Fruit fly (Drosophila melanogaster) whole organism, embryonic: ENCODE measurements around the gene CG3097.
A peak's percentile ranks its signal among the peaks of the same experiment; 100 is the strongest.

Experiments
- B-H1 ChIP-seq: fragments of 200-800 bp; sonication (Bioruptor generic); IDR thresholded peaks from 3 replicates; pipeline ENCODE4 v1.3.6; 2022; ENCODE audit warnings: missing biosample characterization, missing genetic modification characterization
- CG10979 ChIP-seq: fragments of 200-800 bp; sonication (Bioruptor generic); optimal IDR thresholded peaks from 2 replicates; lab custom pipeline; 2018; ENCODE audit warnings: missing biosample characterization, mild to moderate bottlenecking, missing genetic modification characterization, moderate library complexity
- CG11695 ChIP-seq: fragments of 200-800 bp; sonication (Bioruptor generic); IDR thresholded peaks from 3 replicates; pipeline ENCODE4 v1.3.6; 2022; ENCODE audit warnings: missing biosample characterization, missing genetic modification characterization
- CG14860 ChIP-seq: fragments of 200-800 bp; sonication (Bioruptor generic); IDR thresholded peaks from 3 replicates; pipeline ENCODE4 v1.3.6; 2022; ENCODE audit warnings: missing biosample characterization, missing genetic modification characterization; ENCODE audit not compliant: partially characterized antibody
- CG17802 ChIP-seq: fragments of 200-800 bp; sonication (Bioruptor generic); optimal IDR thresholded peaks from 2 replicates; lab custom pipeline; 2018; ENCODE audit warnings: missing biosample characterization, mild to moderate bottlenecking, missing genetic modification characterization, moderate library complexity
- CG2678 ChIP-seq: fragments of 200-800 bp; sonication (Bioruptor generic); optimal IDR thresholded peaks from 3 replicates; lab custom pipeline; 2019; ENCODE audit warnings: missing biosample characterization, mild to moderate bottlenecking, missing genetic modification characterization, moderate library complexity
- CG30431 ChIP-seq: fragments of 200-800 bp; sonication (Bioruptor generic); optimal IDR thresholded peaks from 2 replicates; lab custom pipeline; 2017; ENCODE audit warnings: missing biosample characterization, missing genetic modification characterization
- CG31365 ChIP-seq: fragments of 200-800 bp; sonication (Bioruptor generic); optimal IDR thresholded peaks from 2 replicates; lab custom pipeline; 2018; ENCODE audit warnings: missing biosample characterization, mild to moderate bottlenecking, missing genetic modification characterization
- CG31388 ChIP-seq: fragments of 200-800 bp; sonication (Bioruptor generic); optimal IDR thresholded peaks from 2 replicates; lab custom pipeline; 2016; ENCODE audit warnings: missing biosample characterization, missing genetic modification characterization
- CG4328 ChIP-seq: fragments of 200-800 bp; sonication (Bioruptor generic); optimal IDR thresholded peaks from 3 replicates; lab custom pipeline; 2017; ENCODE audit warnings: missing biosample characterization, missing genetic modification reagents, missing genetic modification characterization
- CG4360 ChIP-seq: fragments of 200-800 bp; sonication (Bioruptor generic); IDR thresholded peaks from 2 replicates; pipeline ENCODE4 v1.3.6; 2022; ENCODE audit warnings: missing biosample characterization, missing genetic modification characterization
- CG4424 ChIP-seq: fragments of 200-800 bp; sonication (Bioruptor generic); optimal IDR thresholded peaks from 3 replicates; lab custom pipeline; 2016; ENCODE audit warnings: missing biosample characterization, missing genetic modification characterization
- CG6272 ChIP-seq: fragments of 200-800 bp; sonication (Bioruptor generic); IDR thresholded peaks from 2 replicates; pipeline ENCODE4 v1.3.6; 2022; ENCODE audit warnings: missing biosample characterization, missing genetic modification characterization
- CG6791 ChIP-seq: fragments of 200-800 bp; sonication (Bioruptor generic); IDR thresholded peaks from 3 replicates; pipeline ENCODE4 v1.3.6; 2022; ENCODE audit warnings: missing biosample characterization, missing genetic modification characterization; ENCODE audit not compliant: partially characterized antibody
- CG6813 ChIP-seq: fragments of 200-800 bp; sonication (Bioruptor generic); optimal IDR thresholded peaks from 2 replicates; lab custom pipeline; 2017; ENCODE audit warnings: missing biosample characterization, missing genetic modification characterization, mild to moderate bottlenecking, moderate library complexity, missing genetic modification reagents
- CG7786 ChIP-seq: fragments of 200-800 bp; sonication (Bioruptor generic); optimal IDR thresholded peaks from 2 replicates; lab custom pipeline; 2016; ENCODE audit warnings: missing biosample characterization, missing genetic modification characterization
- CG8944 ChIP-seq: fragments of 200-800 bp; sonication (Bioruptor generic); optimal IDR thresholded peaks from 3 replicates; lab custom pipeline; 2016; ENCODE audit warnings: missing biosample characterization, missing genetic modification characterization
- CG9797 ChIP-seq: fragments of 200-800 bp; sonication (Bioruptor generic); optimal IDR thresholded peaks from 3 replicates; lab custom pipeline; 2018; ENCODE audit warnings: missing biosample characterization, mild to moderate bottlenecking, missing genetic modification characterization
- CG9876 ChIP-seq: fragments of 200-800 bp; sonication (Bioruptor generic); optimal IDR thresholded peaks from 2 replicates; lab custom pipeline; 2016; ENCODE audit warnings: missing biosample characterization, missing genetic modification characterization
- CTCF ChIP-seq: fragments of 200-800 bp; sonication (Bioruptor generic); optimal IDR thresholded peaks from 2 replicates; lab custom pipeline; 2017; ENCODE audit warnings: missing biosample characterization, mild to moderate bottlenecking, missing genetic modification characterization, moderate library complexity
- Camta ChIP-seq: fragments of 200-800 bp; sonication (Bioruptor generic); optimal IDR thresholded peaks from 2 replicates; lab custom pipeline; 2016; ENCODE audit warnings: missing biosample characterization, missing genetic modification characterization
- D ChIP-seq, 2 experiments: fragments of 200-800 bp in 1 of 2; fragments of >200 bp in 1 of 2; sonication (Bioruptor generic) in 1 of 2; optimal IDR thresholded peaks; 2 replicates in 1 of 2; 3 replicates in 1 of 2; lab custom pipeline; 2017; ENCODE audit warnings: mild to moderate bottlenecking in 1 of 2, missing biosample characterization in 1 of 2, missing genetic modification characterization in 1 of 2, missing genetic modification reagents in 1 of 2
- ERR ChIP-seq: fragments of 200-800 bp; sonication (Bioruptor generic); optimal IDR thresholded peaks from 2 replicates; lab custom pipeline; 2016; ENCODE audit warnings: missing biosample characterization, missing genetic modification characterization
- Gug ChIP-seq: fragments of 200-800 bp; sonication (Bioruptor generic); IDR thresholded peaks from 4 replicates; pipeline ENCODE4 v1.3.6; 2022; ENCODE audit warnings: missing biosample characterization, missing genetic modification characterization
- H2.0 ChIP-seq: fragments of 200-800 bp; sonication (Bioruptor generic); IDR thresholded peaks from 2 replicates; pipeline ENCODE4 v1.3.6; 2022; ENCODE audit warnings: missing biosample characterization, missing genetic modification characterization
- Hr51 ChIP-seq, 2 experiments: fragments of 200-800 bp; sonication (Bioruptor generic); optimal IDR thresholded peaks; 2 replicates in 1 of 2; 3 replicates in 1 of 2; lab custom pipeline; 2016 to 2018; ENCODE audit warnings: missing biosample characterization in 2 of 2, missing genetic modification characterization in 2 of 2, mild to moderate bottlenecking in 1 of 2, moderate library complexity in 1 of 2
- Hsf ChIP-seq: fragments of 200-800 bp; sonication (Bioruptor generic); optimal IDR thresholded peaks from 3 replicates; lab custom pipeline; 2016; ENCODE audit warnings: missing biosample characterization, missing genetic modification characterization
- Jarid2 ChIP-seq: fragments of 200-800 bp; sonication (Bioruptor generic); optimal IDR thresholded peaks from 3 replicates; lab custom pipeline; 2017; ENCODE audit warnings: mild to moderate bottlenecking, missing biosample characterization, missing genetic modification reagents, missing genetic modification characterization
- Max ChIP-seq: fragments of 200-800 bp; sonication (Bioruptor generic); optimal IDR thresholded peaks from 2 replicates; lab custom pipeline; 2016; ENCODE audit warnings: missing biosample characterization, mild to moderate bottlenecking, missing genetic modification characterization
- NK7.1 ChIP-seq: fragments of 200-800 bp; sonication (Bioruptor generic); optimal IDR thresholded peaks from 3 replicates; lab custom pipeline; 2016; ENCODE audit warnings: missing biosample characterization, missing genetic modification characterization
- Stat92E ChIP-seq, 3 experiments: fragments of >200 bp in 2 of 3; fragments of 200-800 bp in 1 of 3; sonication (Bioruptor generic) in 1 of 3; optimal IDR thresholded peaks; 2 replicates each; lab custom pipeline; 2017 to 2019; ENCODE audit warnings: missing biosample characterization in 3 of 3, missing genetic modification characterization in 3 of 3, mild to moderate bottlenecking in 1 of 3, moderate library complexity in 1 of 3
- bab2 ChIP-seq: fragments of 200-800 bp; sonication (Bioruptor generic); optimal IDR thresholded peaks from 2 replicates; lab custom pipeline; 2016; ENCODE audit warnings: missing biosample characterization, missing genetic modification characterization
- btn ChIP-seq: fragments of 200-800 bp; sonication (Bioruptor generic); optimal IDR thresholded peaks from 2 replicates; lab custom pipeline; 2016; ENCODE audit warnings: missing biosample characterization, missing genetic modification characterization
- danr ChIP-seq: fragments of 200-800 bp; sonication (Bioruptor generic); IDR thresholded peaks from 2 replicates; pipeline ENCODE4 v1.3.6; 2022; ENCODE audit warnings: missing biosample characterization, missing genetic modification characterization
- dati ChIP-seq: fragments of 200-800 bp; sonication (Bioruptor generic); IDR thresholded peaks from 2 replicates; pipeline ENCODE4 v1.3.6; 2022; ENCODE audit warnings: missing biosample characterization, missing genetic modification characterization
- dmrt11E ChIP-seq: fragments of 200-800 bp; sonication (Bioruptor generic); optimal IDR thresholded peaks from 3 replicates; lab custom pipeline; 2018; ENCODE audit warnings: missing biosample characterization, mild to moderate bottlenecking, missing genetic modification characterization, moderate library complexity
- dpn ChIP-seq, 2 experiments: fragments of 200-800 bp; sonication (Bioruptor generic); optimal IDR thresholded peaks; 3 replicates each; lab custom pipeline; 2016; ENCODE audit warnings: missing biosample characterization in 2 of 2, missing genetic modification characterization in 2 of 2
- gsb ChIP-seq: fragments of 200-800 bp; sonication (Bioruptor generic); IDR thresholded peaks from 2 replicates; pipeline ENCODE4 v1.3.6; 2022; ENCODE audit warnings: missing biosample characterization, missing genetic modification characterization
- jing ChIP-seq: fragments of 200-800 bp; sonication (Bioruptor generic); optimal IDR thresholded peaks from 2 replicates; lab custom pipeline; 2018; ENCODE audit warnings: missing biosample characterization, mild to moderate bottlenecking, missing genetic modification characterization
- lola ChIP-seq, 3 experiments: fragments of >200 bp in 2 of 3; fragments of 200-800 bp in 1 of 3; sonication (Bioruptor generic) in 1 of 3; optimal IDR thresholded peaks; 2 replicates each; lab custom pipeline; 2017 to 2019; ENCODE audit warnings: missing biosample characterization in 3 of 3, missing genetic modification characterization in 3 of 3, mild to moderate bottlenecking in 1 of 3, moderate library complexity in 1 of 3
- pan ChIP-seq, 4 experiments: fragments of >200 bp in 3 of 4; fragments of 200-800 bp in 1 of 4; sonication (Bioruptor generic) in 1 of 4; optimal IDR thresholded peaks in 3 of 4; IDR thresholded peaks in 1 of 4; 2 replicates each; pipeline versions ENCODE4 v1.3.6 to Lab custom; 2017 to 2022; ENCODE audit warnings: missing biosample characterization in 2 of 4, missing genetic modification characterization in 2 of 4, mixed read lengths in 1 of 4
- peb ChIP-seq: fragments of 200-800 bp; sonication (Bioruptor generic); IDR thresholded peaks from 2 replicates; pipeline ENCODE4 v1.3.6; 2022; ENCODE audit warnings: missing biosample characterization, missing genetic modification characterization
- phol ChIP-seq: fragments of 200-800 bp; sonication (Bioruptor generic); optimal IDR thresholded peaks from 3 replicates; lab custom pipeline; 2018; ENCODE audit warnings: missing biosample characterization, mild to moderate bottlenecking, missing genetic modification characterization, moderate library complexity
- sisA ChIP-seq: fragments of 200-800 bp; sonication (Bioruptor generic); IDR thresholded peaks from 2 replicates; pipeline ENCODE4 v1.3.6; 2022; ENCODE audit warnings: missing biosample characterization, missing genetic modification characterization
- stwl ChIP-seq: fragments of 200-800 bp; sonication (Bioruptor generic); optimal IDR thresholded peaks from 3 replicates; lab custom pipeline; 2018; ENCODE audit warnings: missing biosample characterization, mild to moderate bottlenecking, missing genetic modification characterization, moderate library complexity
- toy ChIP-seq: fragments of 200-800 bp; sonication (Bioruptor generic); IDR thresholded peaks from 2 replicates; pipeline ENCODE4 v1.3.6; 2022; ENCODE audit warnings: missing biosample characterization, missing genetic modification characterization
- z ChIP-seq: fragments of 200-800 bp; sonication (Bioruptor generic); IDR thresholded peaks from 3 replicates; pipeline ENCODE4 v1.3.6; 2022; ENCODE audit warnings: missing biosample characterization, missing genetic modification characterization

The CG3097 gene

dm6 chrX:5764001-5764892 lies 6.3 kb downstream of the CG3097 start, which contains the start of the genes MAPk-Ak2 and CG42699 (continued):
- TF ChIP-seq toy (GFP tag; lab: Robert Waterston, UW) (peak; percentile 40; the same call in 1 of the 2 replicates), NK7.1 (GFP tag; lab: Kevin White, UChicago) (peak; percentile 65), Jarid2 (GFP tag; lab: Kevin White, UChicago) (peak; percentile 82), CG8944 (GFP tag; lab: Kevin White, UChicago) (peak; percentile 68), CG6272 (GFP tag; lab: Robert Waterston, UW) (no peak), dati (GFP tag; lab: Robert Waterston, UW) (no peak), Hsf (peak; percentile 25), CG6791 (GFP tag; lab: Robert Waterston, UW) (peak; percentile 79), Gug (GFP tag; lab: Robert Waterston, UW) (no peak), dmrt11E (tag; lab: Kevin White, UChicago) (peak; percentile 55), CG9797 (peak; percentile 77), CG6813 (peak; percentile 91), CG4328 (peak; percentile 89), btn (GFP tag; lab: Kevin White, UChicago) (peak; percentile 64), CG14860 (GFP tag; lab: Robert Waterston, UW) (peak; percentile 76), CG2678 (tag; lab: Kevin White, UChicago) (peak; percentile 81), D (optimal IDR thresholded peaks at IDR 0.05; lab: Kevin White, UChicago) (no peak), D (GFP tag; optimal IDR thresholded peaks at IDR 0.05; lab: Kevin White, UChicago) (peak; percentile 74), ERR (GFP tag; lab: Kevin White, UChicago) (peak; percentile 73), phol (tag; lab: Kevin White, UChicago) (peak; percentile 20), stwl (tag; lab: Kevin White, UChicago) (peak; percentile 63), CG11695 (GFP tag; lab: Robert Waterston, UW) (peak; percentile 73), H2.0 (GFP tag; lab: Robert Waterston, UW) (no peak), jing (no peak), CG7786 (GFP tag; lab: Kevin White, UChicago) (peak; percentile 56), B-H1 (GFP tag; lab: Robert Waterston, UW) (peak; percentile 22; the same call in 1 of the 3 replicates), gsb (GFP tag; lab: Robert Waterston, UW) (0 out of 2 replicates have a peak, but pooled peaks have one; percentile 36), CG30431 (GFP tag; lab: Kevin White, UChicago) (no peak), pan (optimal IDR thresholded peaks at IDR 0.05; lab: Kevin White, UChicago) (no peak), pan (GFP tag; optimal IDR thresholded peaks at IDR 0.05 in 1 of 2, IDR thresholded peaks at IDR 0.05 in 1 of 2) (peak in 1 of 2 experiments; percentile 69), peb (GFP tag; lab: Robert Waterston, UW) (no peak), bab2 (GFP tag; lab: Kevin White, UChicago) (peak; percentile 85), lola (GFP tag; optimal IDR thresholded peaks at IDR 0.05; lab: Kevin White, UChicago) (peak in 1 of 3 experiments; percentile 64), CTCF (peak; percentile 7), CG4360 (peak; percentile 59; the same call in 1 of the 2 replicates), dpn (GFP tag; optimal IDR thresholded peaks at IDR 0.05; lab: Kevin White, UChicago) (peak; percentile 48 to 82), sisA (GFP tag; lab: Robert Waterston, UW) (no peak), CG17802 (tag; lab: Kevin White, UChicago) (peak; percentile 14), danr (GFP tag; lab: Robert Waterston, UW) (peak; percentile 57; the same call in 1 of the 2 replicates), CG31365 (peak; percentile 71), Hr51 (GFP tag; optimal IDR thresholded peaks at IDR 0.05; lab: Kevin White, UChicago) (peak; percentile 33 to 72), CG9876 (peak; percentile 65), Max (GFP tag; lab: Kevin White, UChicago) (peak; percentile 71), CG10979 (tag; lab: Kevin White, UChicago) (no peak), CG31388 (GFP tag; lab: Kevin White, UChicago) (no peak), CG4424 (GFP tag; lab: Kevin White, UChicago) (peak; percentile 51), z (GFP tag; lab: Robert Waterston, UW) (peak; percentile 61; the same call in 1 of the 3 replicates), Stat92E (GFP tag; optimal IDR thresholded peaks at IDR 0.05; lab: Kevin White, UChicago) (peak in 1 of 3 experiments; percentile 82), Camta (GFP tag; lab: Kevin White, UChicago) (peak; percentile 62)
